ENCODE assay signal across 1 fruit fly cellular context in the genomic region with DNA sequence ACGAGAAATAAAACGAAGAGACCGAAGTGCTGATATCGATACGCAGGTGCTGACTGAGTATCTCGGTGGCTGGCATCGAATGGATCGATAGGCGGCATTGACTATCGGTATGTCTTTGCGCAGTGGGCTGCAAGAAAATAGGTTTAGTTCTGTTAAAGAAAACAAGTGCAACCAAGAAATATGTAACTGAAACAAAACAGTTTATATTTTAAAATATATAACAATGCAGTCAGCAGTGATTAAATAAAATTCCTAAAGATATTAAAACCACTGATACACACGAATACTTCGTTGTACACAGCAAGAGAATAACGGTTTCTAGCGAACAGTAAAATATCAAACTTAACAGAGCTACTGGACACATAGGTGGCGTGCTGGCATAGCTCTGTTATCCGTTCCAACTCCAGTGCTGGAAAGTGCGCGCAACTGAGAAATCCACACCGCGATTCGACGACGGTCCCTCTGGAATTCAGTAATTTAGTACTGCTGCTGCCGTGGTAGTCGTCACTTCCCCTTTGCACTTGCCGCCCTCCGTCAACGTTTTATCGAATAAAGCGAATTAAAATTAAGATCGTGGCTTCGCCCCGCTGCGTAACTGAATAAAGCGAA.
A peak's percentile ranks its signal among the peaks of the same experiment; 100 is the strongest.
TF ChIP-seq lines count a peak whose summit lies in the region.

Gene Pez (minus strand): TSS at position 305 of the 609 bp plus-strand sequence.
Gene Cpr (plus strand): TSS at position 470 of the 609 bp plus-strand sequence.

TF ChIP-seq in whole organism, embryonic, 481 proteins besides CTCF, POLR2A, EP300 and RAD21 (continued from another document and continues in another):
- peak; percentile 53 for TF ChIP-seq CG32532 (GFP tag; IDR thresholded peaks at IDR 0.05; lab: Robert Waterston, UW)
- TF ChIP-seq CG14667 (GFP tag; IDR thresholded peaks at IDR 0.05; lab: Robert Waterston, UW), result no peak
- peak; percentile 41 for TF ChIP-seq CG4424 (GFP tag; optimal IDR thresholded peaks at IDR 0.05; lab: Kevin White, UChicago)
- no peak for TF ChIP-seq CG1792 (GFP tag; optimal IDR thresholded peaks at IDR 0.05; lab: Kevin White, UChicago)
- no peak for TF ChIP-seq CG31224 (GFP tag; IDR thresholded peaks at IDR 0.05; lab: Robert Waterston, UW)
- no peak for TF ChIP-seq CG12236 (GFP tag; optimal IDR thresholded peaks at IDR 0.05; lab: Kevin White, UChicago)
- TF ChIP-seq unpg (GFP tag; optimal IDR thresholded peaks at IDR 0.05; lab: Kevin White, UChicago), result peak; percentile 33
- TF ChIP-seq corto (GFP tag; optimal IDR thresholded peaks at IDR 0.05; lab: Kevin White, UChicago), result no peak
- TF ChIP-seq Lhr (GFP tag; optimal IDR thresholded peaks at IDR 0.05; lab: Kevin White, UChicago), result peak; percentile 92
- no peak for TF ChIP-seq row (GFP tag; IDR thresholded peaks at IDR 0.05; lab: Robert Waterston, UW)
- TF ChIP-seq Mad (GFP tag; optimal IDR thresholded peaks at IDR 0.05; lab: Kevin White, UChicago), result peak; percentile 20
- TF ChIP-seq Bdp1 (GFP tag; optimal IDR thresholded peaks at IDR 0.05; lab: Kevin White, UChicago), result no peak
- TF ChIP-seq wdn (GFP tag; IDR thresholded peaks at IDR 0.05; lab: Robert Waterston, UW), result peak; percentile 27; the same call in 1 of the 2 replicates
- no peak for TF ChIP-seq Vsx1 (GFP tag; optimal IDR thresholded peaks at IDR 0.05; lab: Kevin White, UChicago)
- TF ChIP-seq chinmo (GFP tag; IDR thresholded peaks at IDR 0.05; lab: Robert Waterston, UW; ENCODE audit: partially characterized antibody), result peak; percentile 47; the same call in 2 of the 4 replicates
- TF ChIP-seq NC2α (GFP tag; optimal IDR thresholded peaks at IDR 0.05; lab: Kevin White, UChicago), result peak; percentile 10
- peak; percentile 69 for TF ChIP-seq slbo (GFP tag; IDR thresholded peaks at IDR 0.05; lab: Robert Waterston, UW)
- TF ChIP-seq Pdp1 (GFP tag; optimal IDR thresholded peaks at IDR 0.05; lab: Kevin White, UChicago), result peak; percentile 10 to 27
- TF ChIP-seq fru (optimal IDR thresholded peaks at IDR 0.05; lab: Kevin White, UChicago), result no peak
- peak; percentile 87 for TF ChIP-seq BEAF-32 (GFP tag; optimal IDR thresholded peaks at IDR 0.05; lab: Kevin White, UChicago)
- no peak for TF ChIP-seq Atf-2 (GFP tag; optimal IDR thresholded peaks at IDR 0.05; lab: Kevin White, UChicago)
- peak; percentile 90 for TF ChIP-seq CG10267 (tag; optimal IDR thresholded peaks at IDR 0.05; lab: Kevin White, UChicago)
- peak; percentile 16 for TF ChIP-seq CG4820 (GFP tag; optimal IDR thresholded peaks at IDR 0.05; lab: Kevin White, UChicago)
- TF ChIP-seq CG9727 (GFP tag; optimal IDR thresholded peaks at IDR 0.05; lab: Kevin White, UChicago), result no peak
- peak; percentile 76 for TF ChIP-seq crol (GFP tag; IDR thresholded peaks at IDR 0.05; lab: Robert Waterston, UW)
- peak; percentile 24 for TF ChIP-seq exex (tag; optimal IDR thresholded peaks at IDR 0.05; lab: Kevin White, UChicago)
- TF ChIP-seq CG9797 (GFP tag; optimal IDR thresholded peaks at IDR 0.05; lab: Kevin White, UChicago), result peak; percentile 80
- TF ChIP-seq CG4282 (GFP tag; optimal IDR thresholded peaks at IDR 0.05; lab: Kevin White, UChicago), result peak; percentile 13
- TF ChIP-seq CG14860 (GFP tag; IDR thresholded peaks at IDR 0.05; lab: Robert Waterston, UW; ENCODE audit: partially characterized antibody), result peak; percentile 77
- no peak for TF ChIP-seq Elba2 (GFP tag; optimal IDR thresholded peaks at IDR 0.05; lab: Kevin White, UChicago)
- no peak for TF ChIP-seq CG11695 (GFP tag; IDR thresholded peaks at IDR 0.05; lab: Robert Waterston, UW)
- TF ChIP-seq emc (GFP tag; optimal IDR thresholded peaks at IDR 0.05; lab: Kevin White, UChicago), result no peak
- peak; percentile 73 for TF ChIP-seq sens (GFP tag; lab: Kevin White, UChicago)
- TF ChIP-seq B-H1 (GFP tag; IDR thresholded peaks at IDR 0.05; lab: Robert Waterston, UW), result peak; percentile 15; the same call in 2 of the 3 replicates
- TF ChIP-seq NFAT (GFP tag; IDR thresholded peaks at IDR 0.05; lab: Robert Waterston, UW), result peak; percentile 67
- TF ChIP-seq Doc3 (GFP tag; IDR thresholded peaks at IDR 0.05; lab: Robert Waterston, UW; ENCODE audit: partially characterized antibody), result peak; percentile 87; the same call in 2 of the 3 replicates
- TF ChIP-seq bab2 (GFP tag; optimal IDR thresholded peaks at IDR 0.05; lab: Kevin White, UChicago), result peak; percentile 20
- TF ChIP-seq Drgx (GFP tag; IDR thresholded peaks at IDR 0.05; lab: Robert Waterston, UW), result peak; percentile 19; the same call in 1 of the 2 replicates
- peak; percentile 79 for TF ChIP-seq Opbp (GFP tag; IDR thresholded peaks at IDR 0.05; lab: Robert Waterston, UW; ENCODE audit: partially characterized antibody)
- TF ChIP-seq Awh (GFP tag; IDR thresholded peaks at IDR 0.05; lab: Robert Waterston, UW), result no peak
- TF ChIP-seq btn (GFP tag; optimal IDR thresholded peaks at IDR 0.05; lab: Kevin White, UChicago), result peak; percentile 17
- no peak for TF ChIP-seq abd-A (tag; optimal IDR thresholded peaks at IDR 0.05; lab: Kevin White, UChicago)
- peak; percentile 52 for TF ChIP-seq zfh2 (GFP tag; optimal IDR thresholded peaks at IDR 0.05; lab: Kevin White, UChicago)
- peak; percentile 82 for TF ChIP-seq amos (GFP tag; IDR thresholded peaks at IDR 0.05; lab: Robert Waterston, UW; ENCODE audit: partially characterized antibody)
- TF ChIP-seq CG12391 (tag; optimal IDR thresholded peaks at IDR 0.05; lab: Kevin White, UChicago), result peak; percentile 39
- TF ChIP-seq Bteb2 (GFP tag; optimal IDR thresholded peaks at IDR 0.05; lab: Kevin White, UChicago), result peak; percentile 46
- no peak for TF ChIP-seq cwo (GFP tag; optimal IDR thresholded peaks at IDR 0.05; lab: Kevin White, UChicago)
- peak; percentile 25 for TF ChIP-seq CG18764 (GFP tag; optimal IDR thresholded peaks at IDR 0.05; lab: Kevin White, UChicago)
- no peak for TF ChIP-seq Stat92E (GFP tag; optimal IDR thresholded peaks at IDR 0.05; lab: Kevin White, UChicago)
- peak; percentile 36 for TF ChIP-seq CG13624 (GFP tag; optimal IDR thresholded peaks at IDR 0.05; lab: Kevin White, UChicago)
- TF ChIP-seq Adf1 (GFP tag; IDR thresholded peaks at IDR 0.05; lab: Robert Waterston, UW), result peak; percentile 15; the same call in 1 of the 2 replicates
- peak; percentile 60 for TF ChIP-seq her (GFP tag; optimal IDR thresholded peaks at IDR 0.05; lab: Kevin White, UChicago)
- TF ChIP-seq CG1832 (GFP tag; optimal IDR thresholded peaks at IDR 0.05; lab: Kevin White, UChicago), result no peak
- no peak for TF ChIP-seq Lpt (GFP tag; optimal IDR thresholded peaks at IDR 0.05; lab: Kevin White, UChicago)
- TF ChIP-seq Gug (GFP tag; IDR thresholded peaks at IDR 0.05; lab: Robert Waterston, UW), result peak; percentile 11; the same call in 1 of the 4 replicates
- TF ChIP-seq CG30403 (GFP tag; optimal IDR thresholded peaks at IDR 0.05; lab: Kevin White, UChicago), result peak; percentile 42
- TF ChIP-seq gfzf (GFP tag; optimal IDR thresholded peaks at IDR 0.05; lab: Kevin White, UChicago), result peak; percentile 91
- TF ChIP-seq Dad (GFP tag; optimal IDR thresholded peaks at IDR 0.05; lab: Kevin White, UChicago), result peak; percentile 11
- peak; percentile 67 for TF ChIP-seq CG34224 (GFP tag; IDR thresholded peaks at IDR 0.05; lab: Robert Waterston, UW; ENCODE audit: partially characterized antibody)
- TF ChIP-seq CG9437 (GFP tag; optimal IDR thresholded peaks at IDR 0.05; lab: Kevin White, UChicago), result no peak
- TF ChIP-seq Nf-YC (tag; optimal IDR thresholded peaks at IDR 0.05; lab: Kevin White, UChicago), result peak; percentile 10
- TF ChIP-seq luna (GFP tag; optimal IDR thresholded peaks at IDR 0.05; lab: Kevin White, UChicago), result peak; percentile 28
- TF ChIP-seq CG42726 (GFP tag; IDR thresholded peaks at IDR 0.05; lab: Robert Waterston, UW; ENCODE audit: partially characterized antibody), result peak; percentile 74
- no peak for TF ChIP-seq Camta (GFP tag; optimal IDR thresholded peaks at IDR 0.05; lab: Kevin White, UChicago)
- peak; percentile 21 for TF ChIP-seq Fer1 (GFP tag; optimal IDR thresholded peaks at IDR 0.05; lab: Kevin White, UChicago)
- no peak for TF ChIP-seq CG2678 (tag; optimal IDR thresholded peaks at IDR 0.05; lab: Kevin White, UChicago)
- no peak for TF ChIP-seq ab (GFP tag; optimal IDR thresholded peaks at IDR 0.05; lab: Kevin White, UChicago)
- no peak for TF ChIP-seq bowl (GFP tag; IDR thresholded peaks at IDR 0.05; lab: Robert Waterston, UW)
- no peak for TF ChIP-seq CG17612 (GFP tag; IDR thresholded peaks at IDR 0.05; lab: Robert Waterston, UW)
- peak; percentile 87 for TF ChIP-seq Dref (GFP tag; IDR thresholded peaks at IDR 0.05; lab: Robert Waterston, UW)
- TF ChIP-seq ewg (GFP tag; optimal IDR thresholded peaks at IDR 0.05; lab: Kevin White, UChicago), result peak; percentile 19
- peak; percentile 10; the same call in 1 of the 2 replicates for TF ChIP-seq al (GFP tag; IDR thresholded peaks at IDR 0.05; lab: Robert Waterston, UW)
- TF ChIP-seq unc-4 (GFP tag; IDR thresholded peaks at IDR 0.05; lab: Robert Waterston, UW; ENCODE audit: partially characterized antibody), result peak; percentile 70
- peak; percentile 84 for TF ChIP-seq Scr (GFP tag; IDR thresholded peaks at IDR 0.05; lab: Robert Waterston, UW; ENCODE audit: partially characterized antibody)
- TF ChIP-seq tna (GFP tag; IDR thresholded peaks at IDR 0.05; lab: Robert Waterston, UW; ENCODE audit: partially characterized antibody), result peak; percentile 23; the same call in 1 of the 2 replicates
- TF ChIP-seq scrt (GFP tag; optimal IDR thresholded peaks at IDR 0.05; lab: Kevin White, UChicago), result peak; percentile 32
- peak; percentile 76 for TF ChIP-seq Rfx (GFP tag; IDR thresholded peaks at IDR 0.05; lab: Robert Waterston, UW)
- TF ChIP-seq CG3163 (GFP tag; optimal IDR thresholded peaks at IDR 0.05; lab: Kevin White, UChicago), result peak; percentile 4
- peak; percentile 4 for TF ChIP-seq kay (GFP tag; optimal IDR thresholded peaks at IDR 0.05; lab: Kevin White, UChicago)
- peak; percentile 1 for TF ChIP-seq pfk (GFP tag; optimal IDR thresholded peaks at IDR 0.05; lab: Kevin White, UChicago)
- TF ChIP-seq CG10209 (GFP tag; optimal IDR thresholded peaks at IDR 0.05; lab: Kevin White, UChicago), result peak; percentile 42
- TF ChIP-seq salm (tag; optimal IDR thresholded peaks at IDR 0.05; lab: Kevin White, UChicago), result no peak
- TF ChIP-seq CG18011 (GFP tag; optimal IDR thresholded peaks at IDR 0.05; lab: Kevin White, UChicago), result no peak
- peak; percentile 44; the same call in 1 of the 3 replicates for TF ChIP-seq zfh1 (GFP tag; IDR thresholded peaks at IDR 0.05; lab: Robert Waterston, UW)
- TF ChIP-seq CG3281 (GFP tag; optimal IDR thresholded peaks at IDR 0.05; lab: Kevin White, UChicago), result peak; percentile 55
- no peak for TF ChIP-seq cg (GFP tag; optimal IDR thresholded peaks at IDR 0.05; lab: Kevin White, UChicago)
- 0 out of 3 replicates have a peak, but pooled peaks have one; percentile 19 for TF ChIP-seq Optix (GFP tag; IDR thresholded peaks at IDR 0.05; lab: Robert Waterston, UW)
- TF ChIP-seq CG17186 (GFP tag; optimal IDR thresholded peaks at IDR 0.05; lab: Kevin White, UChicago), result peak; percentile 75
- TF ChIP-seq CG7928 (GFP tag; optimal IDR thresholded peaks at IDR 0.05; lab: Kevin White, UChicago), result peak; percentile 38
- peak; percentile 45 for TF ChIP-seq repo (GFP tag; optimal IDR thresholded peaks at IDR 0.05; lab: Kevin White, UChicago)
- no peak for TF ChIP-seq danr (GFP tag; IDR thresholded peaks at IDR 0.05; lab: Robert Waterston, UW)
- peak; percentile 68 for TF ChIP-seq inv (GFP tag; IDR thresholded peaks at IDR 0.05; lab: Robert Waterston, UW; ENCODE audit: partially characterized antibody)
- TF ChIP-seq nmo (GFP tag; optimal IDR thresholded peaks at IDR 0.05; lab: Kevin White, UChicago), result peak; percentile 9
- peak; percentile 81 for TF ChIP-seq ci (GFP tag; IDR thresholded peaks at IDR 0.05; lab: Robert Waterston, UW)
- peak; percentile 45 for TF ChIP-seq tin (GFP tag; optimal IDR thresholded peaks at IDR 0.05; lab: Kevin White, UChicago)
- peak; percentile 24 for TF ChIP-seq CG18599 (GFP tag; optimal IDR thresholded peaks at IDR 0.05; lab: Kevin White, UChicago)
- peak; percentile 41; the same call in 1 of the 3 replicates for TF ChIP-seq sr (GFP tag; IDR thresholded peaks at IDR 0.05; lab: Robert Waterston, UW)
- 0 out of 2 replicates have a peak, but pooled peaks have one; percentile 11 for TF ChIP-seq Nf-YA (GFP tag; IDR thresholded peaks at IDR 0.05; lab: Robert Waterston, UW)
- no peak for TF ChIP-seq sqz (GFP tag; optimal IDR thresholded peaks at IDR 0.05; lab: Kevin White, UChicago)
- TF ChIP-seq dmrt11E (tag; optimal IDR thresholded peaks at IDR 0.05; lab: Kevin White, UChicago), result peak; percentile 8
- TF ChIP-seq CG11247 (GFP tag; IDR thresholded peaks at IDR 0.05; lab: Robert Waterston, UW), result 0 out of 2 replicates have a peak, but pooled peaks have one; percentile 49
- TF ChIP-seq NfI (GFP tag; optimal IDR thresholded peaks at IDR 0.05; lab: Kevin White, UChicago), result peak; percentile 26
- peak; percentile 64 for TF ChIP-seq pho (GFP tag; optimal IDR thresholded peaks at IDR 0.05; lab: Kevin White, UChicago)
- TF ChIP-seq CG13775 (GFP tag; optimal IDR thresholded peaks at IDR 0.05; lab: Kevin White, UChicago), result no peak
- peak; percentile 76 for TF ChIP-seq hbn (GFP tag; IDR thresholded peaks at IDR 0.05; lab: Robert Waterston, UW; ENCODE audit: partially characterized antibody)
- peak; percentile 19 for TF ChIP-seq CG2712 (tag; optimal IDR thresholded peaks at IDR 0.05; lab: Kevin White, UChicago)
- TF ChIP-seq NK7.1 (GFP tag; optimal IDR thresholded peaks at IDR 0.05; lab: Kevin White, UChicago), result no peak
- peak; percentile 19 for TF ChIP-seq CG14710 (tag; optimal IDR thresholded peaks at IDR 0.05; lab: Kevin White, UChicago)
- peak; percentile 46 for TF ChIP-seq Dp (GFP tag; optimal IDR thresholded peaks at IDR 0.05; lab: Kevin White, UChicago)
- TF ChIP-seq hth (optimal IDR thresholded peaks at IDR 0.05; lab: Kevin White, UChicago), result no peak
- peak; percentile 37 for TF ChIP-seq CG17829 (tag; optimal IDR thresholded peaks at IDR 0.05; lab: Kevin White, UChicago)
- peak; percentile 46 for TF ChIP-seq gro (GFP tag; optimal IDR thresholded peaks at IDR 0.05; lab: Kevin White, UChicago)
- TF ChIP-seq CG18476 (GFP tag; optimal IDR thresholded peaks at IDR 0.05; lab: Kevin White, UChicago), result peak; percentile 25
- TF ChIP-seq E2f2 (GFP tag; IDR thresholded peaks at IDR 0.05; lab: Robert Waterston, UW), result peak; percentile 58
- TF ChIP-seq ap (GFP tag; IDR thresholded peaks at IDR 0.05; lab: Robert Waterston, UW), result no peak
- TF ChIP-seq Atf3 (GFP tag; optimal IDR thresholded peaks at IDR 0.05; lab: Kevin White, UChicago), result peak; percentile 27
- TF ChIP-seq CG6654 (GFP tag; optimal IDR thresholded peaks at IDR 0.05; lab: Kevin White, UChicago), result peak; percentile 50
- peak; percentile 61; the same call in 1 of the 3 replicates for TF ChIP-seq so (GFP tag; IDR thresholded peaks at IDR 0.05; lab: Robert Waterston, UW)
- peak; percentile 70 for TF ChIP-seq lab (GFP tag; optimal IDR thresholded peaks at IDR 0.05; lab: Kevin White, UChicago)
- peak; percentile 72; the same call in 2 of the 3 replicates for TF ChIP-seq ken (GFP tag; IDR thresholded peaks at IDR 0.05; lab: Robert Waterston, UW)
